Fruit fly (Drosophila melanogaster) whole organism, prepupa: ENCODE data around the gene CG12560.

Experiments
- Blimp-1 ChIP-seq: fragments of 200-800 bp; sonication (Bioruptor generic); optimal IDR thresholded peaks from 3 replicates; lab custom pipeline; 2017; ENCODE audit warnings: missing biosample characterization, missing genetic modification characterization, mild to moderate bottlenecking, moderate library complexity, missing genetic modification reagents
- CG10669 ChIP-seq: fragments of 200-800 bp; sonication (Bioruptor generic); optimal IDR thresholded peaks from 3 replicates; lab custom pipeline; 2018; ENCODE audit warnings: missing biosample characterization, mild to moderate bottlenecking, missing genetic modification characterization, moderate library complexity
- CG11294 ChIP-seq: fragments of 200-800 bp; sonication (Bioruptor generic); IDR thresholded peaks from 2 replicates; pipeline ENCODE4 v1.3.6; 2022; ENCODE audit warnings: missing biosample characterization, missing genetic modification characterization
- CG11902 ChIP-seq: fragments of 200-800 bp; sonication (Bioruptor generic); optimal IDR thresholded peaks from 3 replicates; lab custom pipeline; 2016; ENCODE audit warnings: missing biosample characterization, missing genetic modification characterization
- CG15336 ChIP-seq: fragments of 200-800 bp; sonication (Bioruptor generic); IDR thresholded peaks from 2 replicates; pipeline ENCODE4 v1.3.6; 2022; ENCODE audit warnings: missing biosample characterization, missing genetic modification characterization
- CG16779 ChIP-seq: fragments of 200-800 bp; sonication (Bioruptor generic); optimal IDR thresholded peaks from 3 replicates; lab custom pipeline; 2017; ENCODE audit warnings: missing biosample characterization, mild to moderate bottlenecking, missing genetic modification characterization
- CG31627 ChIP-seq: fragments of 200-800 bp; sonication (Bioruptor generic); optimal IDR thresholded peaks from 3 replicates; lab custom pipeline; 2016; ENCODE audit warnings: missing biosample characterization, missing genetic modification characterization
- CG32006 ChIP-seq: fragments of 200-800 bp; sonication (Bioruptor generic); optimal IDR thresholded peaks from 3 replicates; lab custom pipeline; 2017; ENCODE audit warnings: missing biosample characterization, mild to moderate bottlenecking, missing genetic modification characterization
- CG34406 ChIP-seq: fragments of 200-800 bp; sonication (Bioruptor generic); optimal IDR thresholded peaks from 3 replicates; lab custom pipeline; 2016; ENCODE audit warnings: missing biosample characterization, missing genetic modification characterization
- CG3919 ChIP-seq: fragments of 200-800 bp; sonication (Bioruptor generic); optimal IDR thresholded peaks from 3 replicates; lab custom pipeline; 2016; ENCODE audit warnings: missing biosample characterization, missing genetic modification characterization
- CG4318 ChIP-seq: fragments of 200-800 bp; sonication (Bioruptor generic); optimal IDR thresholded peaks from 3 replicates; lab custom pipeline; 2017; ENCODE audit warnings: missing biosample characterization, mild to moderate bottlenecking, missing genetic modification characterization
- CG6163 ChIP-seq: fragments of 200-800 bp; sonication (Bioruptor generic); IDR thresholded peaks from 3 replicates; pipeline ENCODE4 v1.3.6; 2022; ENCODE audit warnings: missing biosample characterization, missing genetic modification characterization
- CG6276 ChIP-seq: fragments of 200-800 bp; sonication (Bioruptor generic); optimal IDR thresholded peaks from 2 replicates; lab custom pipeline; 2017; ENCODE audit warnings: missing biosample characterization, mild to moderate bottlenecking, missing genetic modification characterization
- CG6792 ChIP-seq: fragments of 200-800 bp; sonication (Bioruptor generic); optimal IDR thresholded peaks from 3 replicates; lab custom pipeline; 2016; ENCODE audit warnings: missing biosample characterization, missing genetic modification characterization
- CG6808 ChIP-seq: fragments of 200-800 bp; sonication (Bioruptor generic); optimal IDR thresholded peaks from 3 replicates; lab custom pipeline; 2017; ENCODE audit warnings: missing biosample characterization, missing genetic modification characterization, mild to moderate bottlenecking, moderate library complexity, missing genetic modification reagents
- CG7368 ChIP-seq: fragments of 200-800 bp; sonication (Bioruptor generic); optimal IDR thresholded peaks from 3 replicates; lab custom pipeline; 2016; ENCODE audit warnings: missing biosample characterization, missing genetic modification characterization
- CG8119 ChIP-seq: fragments of 200-800 bp; sonication (Bioruptor generic); IDR thresholded peaks from 3 replicates; pipeline ENCODE4 v1.3.6; 2022; ENCODE audit warnings: missing biosample characterization, missing genetic modification characterization
- CG9139 ChIP-seq: fragments of 200-800 bp; sonication (Bioruptor generic); optimal IDR thresholded peaks from 3 replicates; lab custom pipeline; 2017; ENCODE audit warnings: missing biosample characterization, mild to moderate bottlenecking, missing genetic modification characterization
- Eip75B ChIP-seq: fragments of 200-800 bp; sonication (Bioruptor generic); optimal IDR thresholded peaks from 3 replicates; lab custom pipeline; 2016; ENCODE audit warnings: missing biosample characterization, missing genetic modification characterization
- Eip78C ChIP-seq: fragments of 200-800 bp; sonication (Bioruptor generic); peaks from one replicate; lab custom pipeline; 2016; ENCODE audit warnings: missing biosample characterization, missing genetic modification characterization
- Eip93F ChIP-seq: fragments of 200-800 bp; sonication (Bioruptor generic); optimal IDR thresholded peaks from 2 replicates; lab custom pipeline; 2016; ENCODE audit warnings: missing biosample characterization, mild to moderate bottlenecking, missing genetic modification characterization
- Ets21C ChIP-seq: fragments of 200-800 bp; sonication (Bioruptor generic); optimal IDR thresholded peaks from 3 replicates; lab custom pipeline; 2016; ENCODE audit warnings: missing biosample characterization, missing genetic modification characterization
- Ets96B ChIP-seq: fragments of 200-800 bp; optimal IDR thresholded peaks from 2 replicates; lab custom pipeline; 2019; ENCODE audit warnings: missing biosample characterization, mild to moderate bottlenecking, missing genetic modification characterization, moderate library complexity
- Gug ChIP-seq: fragments of 200-800 bp; sonication (Bioruptor generic); IDR thresholded peaks from 2 replicates; pipeline ENCODE4 v1.3.6; 2022; ENCODE audit warnings: missing biosample characterization, missing genetic modification characterization
- Hr38 ChIP-seq: sonication (Bioruptor generic); optimal IDR thresholded peaks from 2 replicates; lab custom pipeline; 2016; ENCODE audit warnings: missing biosample characterization, missing genetic modification characterization
- Hr39 ChIP-seq: fragments of 200-800 bp; sonication (Bioruptor generic); optimal IDR thresholded peaks from 2 replicates; lab custom pipeline; 2016; ENCODE audit warnings: missing biosample characterization, missing genetic modification characterization
- Hr4 ChIP-seq: fragments of 200-800 bp; sonication (Bioruptor generic); optimal IDR thresholded peaks from 3 replicates; lab custom pipeline; 2016; ENCODE audit warnings: missing biosample characterization, missing genetic modification characterization
- Lpt ChIP-seq: fragments of 200-800 bp; sonication (Bioruptor generic); optimal IDR thresholded peaks from 3 replicates; lab custom pipeline; 2016; ENCODE audit warnings: missing biosample characterization, missing genetic modification characterization
- Met ChIP-seq: fragments of 200-800 bp; sonication (Bioruptor generic); optimal IDR thresholded peaks from 3 replicates; lab custom pipeline; 2016; ENCODE audit warnings: missing biosample characterization, missing genetic modification characterization
- OdsH ChIP-seq: fragments of 200-800 bp; sonication (Bioruptor generic); optimal IDR thresholded peaks from 3 replicates; lab custom pipeline; 2016; ENCODE audit warnings: missing biosample characterization, missing genetic modification characterization
- Smox ChIP-seq: fragments of 200-800 bp; sonication (Bioruptor generic); optimal IDR thresholded peaks from 3 replicates; lab custom pipeline; 2016; ENCODE audit warnings: missing biosample characterization, missing genetic modification characterization
- Sox102F ChIP-seq: fragments of 200-800 bp; sonication (Bioruptor generic); optimal IDR thresholded peaks from 2 replicates; lab custom pipeline; 2016; ENCODE audit warnings: missing biosample characterization, mild to moderate bottlenecking, missing genetic modification characterization
- Sox14 ChIP-seq: fragments of 200-800 bp; sonication (Bioruptor generic); optimal IDR thresholded peaks from 3 replicates; lab custom pipeline; 2016; ENCODE audit warnings: missing biosample characterization, missing genetic modification characterization
- Sox15 ChIP-seq: fragments of 200-800 bp; sonication (Bioruptor generic); optimal IDR thresholded peaks from 3 replicates; lab custom pipeline; 2016; ENCODE audit warnings: missing biosample characterization, missing genetic modification characterization
- acj6 ChIP-seq: fragments of 200-800 bp; sonication (Bioruptor generic); optimal IDR thresholded peaks from 3 replicates; lab custom pipeline; 2016; ENCODE audit warnings: missing biosample characterization, missing genetic modification characterization
- dac ChIP-seq: fragments of 200-800 bp; sonication (Bioruptor generic); optimal IDR thresholded peaks from 2 replicates; lab custom pipeline; 2017; ENCODE audit warnings: missing biosample characterization, mild to moderate bottlenecking, missing genetic modification characterization
- dsx ChIP-seq: fragments of 200-800 bp; optimal IDR thresholded peaks from 3 replicates; lab custom pipeline; 2019; ENCODE audit warnings: missing biosample characterization, mild to moderate bottlenecking, missing genetic modification characterization, moderate library complexity; ENCODE audit not compliant: poor library complexity, severe bottlenecking
- eg ChIP-seq: fragments of 200-800 bp; sonication (Bioruptor generic); IDR thresholded peaks from 3 replicates; pipeline ENCODE4 v1.3.6; 2022; ENCODE audit warnings: missing biosample characterization, missing genetic modification characterization
- fd59A ChIP-seq: fragments of 200-800 bp; sonication (Bioruptor generic); optimal IDR thresholded peaks from 2 replicates; lab custom pipeline; 2017; ENCODE audit warnings: missing biosample characterization, mild to moderate bottlenecking, missing genetic modification characterization, missing genetic modification reagents
- fkh ChIP-seq: fragments of 200-800 bp; sonication (Bioruptor generic); optimal IDR thresholded peaks from 3 replicates; lab custom pipeline; 2017; ENCODE audit warnings: missing biosample characterization, mild to moderate bottlenecking, missing genetic modification characterization, moderate library complexity
- lz ChIP-seq: fragments of 200-800 bp; sonication (Bioruptor generic); optimal IDR thresholded peaks from 3 replicates; lab custom pipeline; 2016; ENCODE audit warnings: missing biosample characterization, missing genetic modification characterization
- net ChIP-seq: fragments of 200-800 bp; sonication (Bioruptor generic); optimal IDR thresholded peaks from 3 replicates; lab custom pipeline; 2016; ENCODE audit warnings: missing biosample characterization, missing genetic modification characterization
- pdm3 ChIP-seq: fragments of 200-800 bp; sonication (Bioruptor generic); optimal IDR thresholded peaks from 3 replicates; lab custom pipeline; 2016; ENCODE audit warnings: missing biosample characterization, missing genetic modification characterization
- salr ChIP-seq, 2 experiments: fragments of 200-800 bp; sonication (Bioruptor generic); optimal IDR thresholded peaks; 3 replicates each; lab custom pipeline; 2016 to 2018; ENCODE audit warnings: missing biosample characterization in 2 of 2, missing genetic modification characterization in 2 of 2, mild to moderate bottlenecking in 1 of 2
- spab ChIP-seq: fragments of 200-800 bp; sonication (Bioruptor generic); optimal IDR thresholded peaks from 2 replicates; lab custom pipeline; 2017; ENCODE audit warnings: missing biosample characterization, mild to moderate bottlenecking, missing genetic modification characterization, missing genetic modification reagents
- ss ChIP-seq, 2 experiments: fragments of 200-800 bp; sonication (Bioruptor generic); optimal IDR thresholded peaks; 2 replicates in 1 of 2; 3 replicates in 1 of 2; lab custom pipeline; 2017 to 2018; ENCODE audit warnings: mild to moderate bottlenecking in 2 of 2, missing biosample characterization in 2 of 2, missing genetic modification characterization in 2 of 2, moderate library complexity in 1 of 2
- svp ChIP-seq: fragments of 200-800 bp; sonication (Bioruptor generic); peaks from one replicate; lab custom pipeline; 2016; ENCODE audit warnings: missing biosample characterization, missing genetic modification characterization
- topi ChIP-seq: fragments of 200-800 bp; sonication (Bioruptor generic); optimal IDR thresholded peaks from 3 replicates; lab custom pipeline; 2016; ENCODE audit warnings: missing biosample characterization, missing genetic modification characterization
- vri ChIP-seq: fragments of 200-800 bp; sonication (Bioruptor generic); optimal IDR thresholded peaks from 3 replicates; lab custom pipeline; 2016; ENCODE audit warnings: missing biosample characterization, mild to moderate bottlenecking, missing genetic modification characterization

The CG12560 gene

dm6 chr2L:7991951-7992350 is 17.3 kb downstream of the CG12560 start (continued):
- peak; percentile 38 for TF ChIP-seq Hr4 (GFP tag; lab: Kevin White, UChicago)
- TF ChIP-seq CG16779 (tag; lab: Kevin White, UChicago): no peak
- peak; percentile 47 for TF ChIP-seq Sox102F
- TF ChIP-seq vri (GFP tag; lab: Kevin White, UChicago): peak; percentile 25
- TF ChIP-seq CG11902 (GFP tag; lab: Kevin White, UChicago): no peak
- TF ChIP-seq CG7368 (GFP tag; lab: Kevin White, UChicago): peak; percentile 20
- peak; percentile 5 for TF ChIP-seq Sox15
- TF ChIP-seq spab (GFP tag; lab: Kevin White, UChicago): no peak
- TF ChIP-seq lz: peak; percentile 78
- TF ChIP-seq CG32006 (GFP tag; lab: Kevin White, UChicago): peak; percentile 24

dm6 chr2L:7991391-7991876 is 17.8 kb downstream of the CG12560 start:
- no peak for TF ChIP-seq CG11294 (GFP tag; lab: Robert Waterston, UW)
- TF ChIP-seq CG8119: no peak
- no peak for TF ChIP-seq OdsH
- no peak for TF ChIP-seq Ets21C (GFP tag; lab: Kevin White, UChicago)
- TF ChIP-seq CG16779 (tag; lab: Kevin White, UChicago): no peak
- TF ChIP-seq Lpt (GFP tag; lab: Kevin White, UChicago): no peak
- no peak for TF ChIP-seq salr (GFP tag; optimal IDR thresholded peaks at IDR 0.05; lab: Kevin White, UChicago)
- TF ChIP-seq CG7368 (GFP tag; lab: Kevin White, UChicago): peak; percentile 15
- TF ChIP-seq Sox14: peak; percentile 56
- peak; percentile 10 to 23 for TF ChIP-seq ss (GFP tag; optimal IDR thresholded peaks at IDR 0.05; lab: Kevin White, UChicago)
- no peak for TF ChIP-seq spab (GFP tag; lab: Kevin White, UChicago)
- no peak for TF ChIP-seq Hr4 (GFP tag; lab: Kevin White, UChicago)
- no peak for TF ChIP-seq Met (GFP tag; lab: Kevin White, UChicago)
- no peak for TF ChIP-seq CG6276
- TF ChIP-seq CG15336: no peak
- no peak for TF ChIP-seq eg (GFP tag; lab: Robert Waterston, UW)
- TF ChIP-seq Hr39 (GFP tag; lab: Kevin White, UChicago): no peak
- TF ChIP-seq dac (GFP tag; lab: Kevin White, UChicago): no peak
- no peak for TF ChIP-seq topi (GFP tag; lab: Kevin White, UChicago)
- TF ChIP-seq CG6163: peak; percentile 45; the same call in 2 of the 3 replicates
- no peak for TF ChIP-seq lz
- TF ChIP-seq CG9139 (GFP tag; lab: Kevin White, UChicago): peak; percentile 24
- peak; percentile 47 for TF ChIP-seq Eip93F (GFP tag; lab: Kevin White, UChicago)
- TF ChIP-seq Hr38: no peak
- no peak for TF ChIP-seq Eip75B (GFP tag; lab: Kevin White, UChicago)
- peak; percentile 7 for TF ChIP-seq Blimp-1 (GFP tag; lab: Kevin White, UChicago)
- no peak for TF ChIP-seq CG6792
- TF ChIP-seq CG3919 (GFP tag; lab: Kevin White, UChicago): no peak
- TF ChIP-seq Gug: no peak
- TF ChIP-seq CG10669 (GFP tag; lab: Kevin White, UChicago): no peak
- peak; percentile 62 for TF ChIP-seq svp (GFP tag; lab: Kevin White, UChicago)
- no peak for TF ChIP-seq CG31627 (GFP tag; lab: Kevin White, UChicago)
- TF ChIP-seq CG4318 (GFP tag; lab: Kevin White, UChicago): no peak
- no peak for TF ChIP-seq Sox15
- no peak for TF ChIP-seq CG6808 (GFP tag; lab: Kevin White, UChicago)
- TF ChIP-seq dsx (GFP tag; lab: Kevin White, UChicago): no peak
- TF ChIP-seq vri (GFP tag; lab: Kevin White, UChicago): peak; percentile 2
- no peak for TF ChIP-seq Ets96B
- TF ChIP-seq Sox102F: no peak
- TF ChIP-seq fkh (GFP tag; lab: Kevin White, UChicago): no peak
- no peak for TF ChIP-seq pdm3 (GFP tag; lab: Kevin White, UChicago)
- TF ChIP-seq Eip78C (GFP tag; lab: Kevin White, UChicago): no peak
- TF ChIP-seq net (GFP tag; lab: Kevin White, UChicago): peak; percentile 3
- no peak for TF ChIP-seq Smox (GFP tag; lab: Kevin White, UChicago)
- no peak for TF ChIP-seq acj6
- no peak for TF ChIP-seq fd59A (GFP tag; lab: Kevin White, UChicago)
- TF ChIP-seq CG32006 (GFP tag; lab: Kevin White, UChicago): no peak
- no peak for TF ChIP-seq CG34406 (GFP tag; lab: Kevin White, UChicago)
- no peak for TF ChIP-seq CG11902 (GFP tag; lab: Kevin White, UChicago)
